Worm (Caenorhabditis elegans) whole organism, L1 larva: ENCODE data around the gene srh-78.

ENCODE experiments used
- C16A3.4 ChIP-seq: fragments of 150-350 bp; optimal IDR thresholded peaks from 2 replicates; lab custom pipeline; 2014; ENCODE audit warnings: missing biosample characterization, missing genetic modification characterization
- alr-1 ChIP-seq: fragments of 200-800 bp; sonication (Bioruptor generic); optimal IDR thresholded peaks from 2 replicates; lab custom pipeline; 2018; ENCODE audit warnings: borderline replicate concordance, mild to moderate bottlenecking, missing genetic modification characterization, missing compliant biosample characterization
- aly-2 ChIP-seq: fragments of 150-350 bp; optimal IDR thresholded peaks from 2 replicates; lab custom pipeline; 2014; ENCODE audit warnings: missing biosample characterization, missing genetic modification characterization
- blmp-1 ChIP-seq: fragments of 150-350 bp; optimal IDR thresholded peaks from 2 replicates; lab custom pipeline; 2014; ENCODE audit warnings: missing biosample characterization, missing genetic modification characterization
- ceh-63 ChIP-seq: fragments of 200-800 bp; sonication (Bioruptor generic); optimal IDR thresholded peaks from 2 replicates; lab custom pipeline; 2018; ENCODE audit warnings: mild to moderate bottlenecking, missing genetic modification characterization, missing compliant biosample characterization
- ceh-88 ChIP-seq: fragments of 200-800 bp; sonication (Bioruptor generic); IDR thresholded peaks from 2 replicates; pipeline ENCODE4 v1.3.6; 2022; ENCODE audit warnings: missing genetic modification characterization, missing compliant biosample characterization
- dpl-1 ChIP-seq, 3 experiments: fragments of 150-350 bp in 2 of 3; sonication (generic microtip) in 1 of 3; optimal IDR thresholded peaks; 2 replicates each; lab custom pipeline; 2014 to 2017; ENCODE audit warnings: missing biosample characterization in 3 of 3, missing genetic modification characterization in 3 of 3, missing genetic modification reagents in 3 of 3
- dsc-1 ChIP-seq: sonication (generic microtip); optimal IDR thresholded peaks from 2 replicates; lab custom pipeline; 2016; ENCODE audit warnings: mild to moderate bottlenecking, missing genetic modification characterization, missing compliant biosample characterization
- efl-1 ChIP-seq, 4 experiments: fragments of 150-350 bp; optimal IDR thresholded peaks in 3 of 4; peaks in 1 of 4; 1 replicate in 1 of 4; 2 replicates in 3 of 4; lab custom pipeline; 2014; ENCODE audit warnings: missing biosample characterization in 2 of 4, missing genetic modification characterization in 2 of 4, missing genetic modification reagents in 2 of 4
- elt-2 ChIP-seq: sonication (generic microtip); optimal IDR thresholded peaks from 2 replicates; lab custom pipeline; 2016; ENCODE audit warnings: missing genetic modification characterization, mild to moderate bottlenecking, inconsistent platforms, missing compliant biosample characterization, missing genetic modification reagents
- ets-5 ChIP-seq: fragments of 200-800 bp; sonication (Bioruptor generic); IDR thresholded peaks from 2 replicates; pipeline ENCODE4 v1.3.6; 2022; ENCODE audit warnings: missing genetic modification characterization, missing compliant biosample characterization
- fkh-4 ChIP-seq: sonication (generic microtip); optimal IDR thresholded peaks from 2 replicates; lab custom pipeline; 2016; ENCODE audit warnings: missing compliant biosample characterization, missing genetic modification characterization, borderline replicate concordance
- hlh-17 ChIP-seq: fragments of 200-800 bp; sonication (Bioruptor generic); optimal IDR thresholded peaks from 2 replicates; lab custom pipeline; 2018; ENCODE audit warnings: missing genetic modification characterization, mild to moderate bottlenecking, missing compliant biosample characterization, moderate library complexity, borderline replicate concordance
- irx-1 ChIP-seq: sonication (generic microtip); optimal IDR thresholded peaks from 2 replicates; lab custom pipeline; 2016; ENCODE audit warnings: missing genetic modification characterization, missing compliant biosample characterization
- isw-1 ChIP-seq: fragments of 200-800 bp; sonication (Bioruptor generic); IDR thresholded peaks from 2 replicates; pipeline ENCODE4 v1.3.6; 2022; ENCODE audit warnings: missing genetic modification characterization, missing compliant biosample characterization
- jun-1 ChIP-seq: fragments of 150-350 bp; optimal IDR thresholded peaks from 2 replicates; lab custom pipeline; 2014; ENCODE audit warnings: missing biosample characterization, missing genetic modification reagents, missing genetic modification characterization
- lin-15B ChIP-seq: fragments of 150-350 bp; sonication (generic microtip); optimal IDR thresholded peaks from 3 replicates; lab custom pipeline; 2014; ENCODE audit warnings: missing biosample characterization, missing genetic modification characterization
- lir-3 ChIP-seq: sonication (generic microtip); optimal IDR thresholded peaks from 2 replicates; lab custom pipeline; 2016; ENCODE audit warnings: mild to moderate bottlenecking, missing genetic modification characterization, moderate library complexity, missing compliant biosample characterization; ENCODE audit not compliant: poor library complexity
- lsy-2 ChIP-seq, 2 experiments: fragments of 150-350 bp; optimal IDR thresholded peaks; 2 replicates each; lab custom pipeline; 2014; ENCODE audit warnings: missing biosample characterization in 2 of 2, missing genetic modification characterization in 2 of 2
- mep-1 ChIP-seq: fragments of 150-350 bp; optimal IDR thresholded peaks from 2 replicates; lab custom pipeline; 2014; ENCODE audit warnings: missing biosample characterization, missing genetic modification characterization
- nhr-12 ChIP-seq: sonication (generic microtip); optimal IDR thresholded peaks from 2 replicates; lab custom pipeline; 2017; ENCODE audit warnings: missing biosample characterization, missing genetic modification characterization
- nhr-19 ChIP-seq: fragments of 200-800 bp; sonication (Bioruptor generic); conservative IDR thresholded peaks from 2 replicates; pipeline ENCODE4 v1.3.6; 2022; ENCODE audit warnings: missing genetic modification characterization, missing compliant biosample characterization
- nhr-20 ChIP-seq: sonication (generic microtip); optimal IDR thresholded peaks from 2 replicates; lab custom pipeline; 2016; ENCODE audit warnings: mild to moderate bottlenecking, missing genetic modification characterization, missing compliant biosample characterization
- nhr-47 ChIP-seq: sonication (generic microtip); optimal IDR thresholded peaks from 2 replicates; lab custom pipeline; 2016; ENCODE audit warnings: mild to moderate bottlenecking, missing genetic modification characterization, moderate library complexity, missing compliant biosample characterization
- nhr-71 ChIP-seq: sonication (generic microtip); optimal IDR thresholded peaks from 2 replicates; lab custom pipeline; 2016; ENCODE audit warnings: mild to moderate bottlenecking, missing genetic modification characterization, moderate library complexity, missing compliant biosample characterization
- nhr-77 ChIP-seq: fragments of 150-350 bp; optimal IDR thresholded peaks from 2 replicates; lab custom pipeline; 2014; ENCODE audit warnings: missing biosample characterization, missing genetic modification characterization
- nhr-85 ChIP-seq: sonication (generic microtip); peaks from one replicate; lab custom pipeline; 2016; ENCODE audit warnings: missing genetic modification characterization, inconsistent platforms, missing compliant biosample characterization
- nhr-90 ChIP-seq: sonication (generic microtip); optimal IDR thresholded peaks from 2 replicates; lab custom pipeline; 2016; ENCODE audit warnings: mild to moderate bottlenecking, missing genetic modification characterization, missing compliant biosample characterization; ENCODE audit not compliant: poor library complexity
- pqm-1 ChIP-seq: sonication (generic microtip); optimal IDR thresholded peaks from 3 replicates; lab custom pipeline; 2017; ENCODE audit warnings: missing biosample characterization, missing genetic modification characterization
- rnt-1 ChIP-seq: sonication (generic microtip); optimal IDR thresholded peaks from 2 replicates; lab custom pipeline; 2016; ENCODE audit warnings: mild to moderate bottlenecking, missing genetic modification characterization, moderate library complexity, missing compliant biosample characterization
- skn-1 ChIP-seq: fragments of 150-350 bp; optimal IDR thresholded peaks from 2 replicates; lab custom pipeline; 2014; ENCODE audit warnings: missing biosample characterization, missing genetic modification characterization
- snu-23 ChIP-seq: sonication (generic microtip); optimal IDR thresholded peaks from 2 replicates; lab custom pipeline; 2016; ENCODE audit warnings: missing genetic modification characterization, missing compliant biosample characterization
- swsn-7 ChIP-seq: sonication (generic microtip); optimal IDR thresholded peaks from 2 replicates; lab custom pipeline; 2016; ENCODE audit warnings: missing genetic modification characterization, missing compliant biosample characterization
- tlp-1 ChIP-seq: fragments of 150-350 bp; optimal IDR thresholded peaks from 2 replicates; lab custom pipeline; 2014; ENCODE audit warnings: missing biosample characterization, missing genetic modification characterization
- unc-130 ChIP-seq: fragments of 150-350 bp; optimal IDR thresholded peaks from 2 replicates; lab custom pipeline; 2017; ENCODE audit warnings: missing biosample characterization, missing genetic modification characterization, inconsistent platforms
- unc-98 ChIP-seq: fragments of 200-800 bp; sonication (Bioruptor generic); IDR thresholded peaks from 2 replicates; pipeline ENCODE4 v1.3.6; 2022; ENCODE audit warnings: missing genetic modification characterization, missing compliant biosample characterization
- ztf-11 ChIP-seq, 2 experiments: sonication (generic microtip); optimal IDR thresholded peaks; 2 replicates each; lab custom pipeline; 2016 to 2017; ENCODE audit warnings: missing genetic modification characterization in 2 of 2, missing biosample characterization in 1 of 2, missing compliant biosample characterization in 1 of 2
- ztf-4 ChIP-seq: fragments of 150-350 bp; optimal IDR thresholded peaks from 2 replicates; lab custom pipeline; 2014; ENCODE audit warnings: missing biosample characterization, missing genetic modification characterization

srh-78 gene

ce11 chrV:258730-259129 is 41.8 kb downstream of the srh-78 start, which contains the start of gene nhr-204:
Gene nhr-204 (minus strand): TSS chrV:258830.
- TF ChIP-seq nhr-85 (tag; lab: Kevin White, UChicago) (no peak), aly-2 (tag; lab: Kevin White, UChicago) (no peak), irx-1 (tag; lab: Kevin White, UChicago) (no peak), ztf-4 (tag; lab: Kevin White, UChicago) (no peak), elt-2 (tag; lab: Kevin White, UChicago) (no peak), lsy-2 (tag; optimal IDR thresholded peaks at IDR 0.05; lab: Kevin White, UChicago) (no peak), nhr-71 (no peak)
- TF ChIP-seq, all 84 proteins: peak for 0

DNA sequence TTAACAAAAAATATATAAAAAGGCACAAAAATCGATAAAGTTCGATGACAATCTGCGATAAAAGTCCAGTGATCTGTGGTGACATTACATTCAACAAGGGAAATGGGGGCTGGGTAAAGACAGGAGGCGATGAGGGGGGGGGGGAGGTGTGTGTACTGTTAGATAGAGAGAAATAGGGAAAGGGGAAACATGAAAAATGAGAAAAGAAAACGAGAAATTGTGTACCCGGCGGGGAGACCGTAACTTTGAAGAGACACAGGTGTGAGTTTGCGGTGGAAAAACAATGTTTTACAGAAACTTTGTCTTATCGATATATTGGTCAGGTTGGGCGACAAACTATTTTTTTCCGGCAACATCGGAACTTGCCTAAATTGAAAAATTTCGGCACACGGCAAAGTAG is 43.4 kb downstream of the srh-78 start:
- TF ChIP-seq snu-23 (no peak), nhr-47 (tag; lab: Kevin White, UChicago) (no peak), lir-3 (no peak), efl-1 (optimal IDR thresholded peaks at IDR 0.05; lab: Kevin White, UChicago) (no peak), efl-1 (GFP tag; optimal IDR thresholded peaks at IDR 0.05 in 1 of 2; lab: Kevin White, UChicago) (peak in 1 of 2 experiments; percentile 89), nhr-90 (tag; lab: Kevin White, UChicago) (peak; percentile 18), nhr-20 (tag; lab: Kevin White, UChicago) (peak; percentile 7), rnt-1 (tag; lab: Kevin White, UChicago) (no peak), ceh-88 (GFP tag; lab: Robert Waterston, UW) (no peak), irx-1 (tag; lab: Kevin White, UChicago) (no peak), ztf-11 (tag; optimal IDR thresholded peaks at IDR 0.05; lab: Kevin White, UChicago) (no peak), pqm-1 (tag; lab: Kevin White, UChicago) (no peak), alr-1 (tag; lab: Kevin White, UChicago) (no peak), tlp-1 (tag; lab: Kevin White, UChicago) (no peak), swsn-7 (tag; lab: Kevin White, UChicago) (no peak), lsy-2 (tag; optimal IDR thresholded peaks at IDR 0.05; lab: Kevin White, UChicago) (no peak), isw-1 (GFP tag; lab: Robert Waterston, UW) (no peak), nhr-12 (tag; lab: Kevin White, UChicago) (no peak), nhr-85 (tag; lab: Kevin White, UChicago) (peak; percentile 82), skn-1 (tag; lab: Kevin White, UChicago) (no peak), unc-130 (tag; lab: Kevin White, UChicago) (no peak), nhr-19 (GFP tag; lab: Robert Waterston, UW) (no peak), C16A3.4 (tag; lab: Kevin White, UChicago) (no peak), jun-1 (tag; lab: Kevin White, UChicago) (no peak), nhr-77 (tag; lab: Kevin White, UChicago) (no peak), lin-15B (no peak), blmp-1 (tag; lab: Kevin White, UChicago) (peak; percentile 81), fkh-4 (tag; lab: Kevin White, UChicago) (no peak), unc-98 (GFP tag; lab: Robert Waterston, UW) (no peak), ceh-63 (no peak), mep-1 (tag; lab: Kevin White, UChicago) (no peak), hlh-17 (GFP tag; lab: Kevin White, UChicago) (no peak), dpl-1 (GFP tag; optimal IDR thresholded peaks at IDR 0.05; lab: Kevin White, UChicago) (no peak), dsc-1 (tag; lab: Kevin White, UChicago) (no peak), ets-5 (no peak)
